Worm (Caenorhabditis elegans) whole organism, L1 larva: ENCODE measurements around the gene pqn-54.
A peak's percentile ranks its signal among the peaks of the same experiment; 100 is the strongest.

Experiments used
- C04F5.9 ChIP-seq: sonication (generic microtip); optimal IDR thresholded peaks from 2 replicates; lab custom pipeline; 2016; ENCODE audit warnings: missing genetic modification characterization, missing compliant biosample characterization
- C34B4.2 ChIP-seq: sonication (generic microtip); optimal IDR thresholded peaks from 2 replicates; lab custom pipeline; 2017; ENCODE audit warnings: mild to moderate bottlenecking, missing genetic modification characterization, missing compliant biosample characterization
- Y116A8C.19 ChIP-seq: sonication (generic microtip); optimal IDR thresholded peaks from 2 replicates; lab custom pipeline; 2016; ENCODE audit warnings: missing compliant biosample characterization, missing genetic modification characterization, borderline replicate concordance
- aly-2 ChIP-seq: fragments of 150-350 bp; optimal IDR thresholded peaks from 2 replicates; lab custom pipeline; 2014; ENCODE audit warnings: missing biosample characterization, missing genetic modification characterization
- blmp-1 ChIP-seq: fragments of 150-350 bp; optimal IDR thresholded peaks from 2 replicates; lab custom pipeline; 2014; ENCODE audit warnings: missing biosample characterization, missing genetic modification characterization
- ceh-82 ChIP-seq, 3 experiments: fragments of 150-350 bp in 1 of 3; sonication (generic microtip) in 2 of 3; optimal IDR thresholded peaks; 2 replicates each; lab custom pipeline; 2014 to 2017; ENCODE audit warnings: missing biosample characterization in 3 of 3, missing genetic modification characterization in 3 of 3
- ces-1 ChIP-seq: fragments of 150-350 bp; optimal IDR thresholded peaks from 2 replicates; lab custom pipeline; 2014; ENCODE audit warnings: missing biosample characterization, missing genetic modification reagents, missing genetic modification characterization
- dpl-1 ChIP-seq, 3 experiments: fragments of 150-350 bp in 2 of 3; sonication (generic microtip) in 1 of 3; optimal IDR thresholded peaks; 2 replicates each; lab custom pipeline; 2014 to 2017; ENCODE audit warnings: missing biosample characterization in 3 of 3, missing genetic modification characterization in 3 of 3, missing genetic modification reagents in 3 of 3
- dsc-1 ChIP-seq: sonication (generic microtip); optimal IDR thresholded peaks from 2 replicates; lab custom pipeline; 2016; ENCODE audit warnings: mild to moderate bottlenecking, missing genetic modification characterization, missing compliant biosample characterization
- efl-1 ChIP-seq, 4 experiments: fragments of 150-350 bp; optimal IDR thresholded peaks in 3 of 4; peaks in 1 of 4; 1 replicate in 1 of 4; 2 replicates in 3 of 4; lab custom pipeline; 2014; ENCODE audit warnings: missing biosample characterization in 2 of 4, missing genetic modification characterization in 2 of 4, missing genetic modification reagents in 2 of 4
- elt-2 ChIP-seq: sonication (generic microtip); optimal IDR thresholded peaks from 2 replicates; lab custom pipeline; 2016; ENCODE audit warnings: missing genetic modification characterization, mild to moderate bottlenecking, inconsistent platforms, missing compliant biosample characterization, missing genetic modification reagents
- elt-3 ChIP-seq, 6 experiments: fragments of 150-350 bp in 1 of 6; sonication (generic microtip); optimal IDR thresholded peaks; 2 replicates each; lab custom pipeline; 2017 to 2018; ENCODE audit warnings: missing biosample characterization in 6 of 6, missing genetic modification characterization in 6 of 6, inconsistent platforms in 1 of 6
- fkh-4 ChIP-seq: sonication (generic microtip); optimal IDR thresholded peaks from 2 replicates; lab custom pipeline; 2016; ENCODE audit warnings: missing compliant biosample characterization, missing genetic modification characterization, borderline replicate concordance
- fkh-8 ChIP-seq: sonication (generic microtip); optimal IDR thresholded peaks from 2 replicates; lab custom pipeline; 2016; ENCODE audit warnings: mild to moderate bottlenecking, missing genetic modification characterization, missing compliant biosample characterization
- hlh-4 ChIP-seq: sonication (generic microtip); optimal IDR thresholded peaks from 2 replicates; lab custom pipeline; 2016; ENCODE audit warnings: mild to moderate bottlenecking, missing genetic modification characterization, missing compliant biosample characterization
- irx-1 ChIP-seq: sonication (generic microtip); optimal IDR thresholded peaks from 2 replicates; lab custom pipeline; 2016; ENCODE audit warnings: missing genetic modification characterization, missing compliant biosample characterization
- lin-13 ChIP-seq: fragments of 150-350 bp; optimal IDR thresholded peaks from 2 replicates; lab custom pipeline; 2014; ENCODE audit warnings: missing biosample characterization, missing genetic modification reagents, missing genetic modification characterization
- lin-14 ChIP-seq: fragments of 200-800 bp; sonication (Bioruptor generic); optimal IDR thresholded peaks from 2 replicates; lab custom pipeline; 2018; ENCODE audit warnings: mild to moderate bottlenecking, missing genetic modification characterization, moderate library complexity, missing compliant biosample characterization
- lin-15B ChIP-seq: fragments of 150-350 bp; sonication (generic microtip); optimal IDR thresholded peaks from 3 replicates; lab custom pipeline; 2014; ENCODE audit warnings: missing biosample characterization, missing genetic modification characterization
- lin-39 ChIP-seq: fragments of 150-350 bp; optimal IDR thresholded peaks from 2 replicates; lab custom pipeline; 2014; ENCODE audit warnings: missing biosample characterization, missing genetic modification reagents, missing genetic modification characterization
- lir-3 ChIP-seq: sonication (generic microtip); optimal IDR thresholded peaks from 2 replicates; lab custom pipeline; 2016; ENCODE audit warnings: mild to moderate bottlenecking, missing genetic modification characterization, moderate library complexity, missing compliant biosample characterization; ENCODE audit not compliant: poor library complexity
- mdl-1 ChIP-seq, 2 experiments: fragments of 150-350 bp; optimal IDR thresholded peaks; 2 replicates each; lab custom pipeline; 2014 to 2017; ENCODE audit warnings: missing biosample characterization in 2 of 2, missing genetic modification characterization in 2 of 2, inconsistent platforms in 1 of 2
- mef-2 ChIP-seq: fragments of 150-350 bp; optimal IDR thresholded peaks from 2 replicates; lab custom pipeline; 2014; ENCODE audit warnings: missing biosample characterization, missing genetic modification characterization
- mep-1 ChIP-seq: fragments of 150-350 bp; optimal IDR thresholded peaks from 2 replicates; lab custom pipeline; 2014; ENCODE audit warnings: missing biosample characterization, missing genetic modification characterization
- nhr-11 ChIP-seq: fragments of 150-350 bp; optimal IDR thresholded peaks from 2 replicates; lab custom pipeline; 2014; ENCODE audit warnings: missing biosample characterization, missing genetic modification characterization
- nhr-12 ChIP-seq: sonication (generic microtip); optimal IDR thresholded peaks from 2 replicates; lab custom pipeline; 2017; ENCODE audit warnings: missing biosample characterization, missing genetic modification characterization
- nhr-20 ChIP-seq: sonication (generic microtip); optimal IDR thresholded peaks from 2 replicates; lab custom pipeline; 2016; ENCODE audit warnings: mild to moderate bottlenecking, missing genetic modification characterization, missing compliant biosample characterization
- nhr-237 ChIP-seq: fragments of 150-350 bp; optimal IDR thresholded peaks from 2 replicates; lab custom pipeline; 2014; ENCODE audit warnings: missing biosample characterization, missing genetic modification characterization
- nhr-28 ChIP-seq: fragments of 150-350 bp; optimal IDR thresholded peaks from 2 replicates; lab custom pipeline; 2014; ENCODE audit warnings: missing biosample characterization, missing genetic modification characterization
- nhr-47 ChIP-seq: sonication (generic microtip); optimal IDR thresholded peaks from 2 replicates; lab custom pipeline; 2016; ENCODE audit warnings: mild to moderate bottlenecking, missing genetic modification characterization, moderate library complexity, missing compliant biosample characterization
- nhr-71 ChIP-seq: sonication (generic microtip); optimal IDR thresholded peaks from 2 replicates; lab custom pipeline; 2016; ENCODE audit warnings: mild to moderate bottlenecking, missing genetic modification characterization, moderate library complexity, missing compliant biosample characterization
- nhr-85 ChIP-seq: sonication (generic microtip); peaks from one replicate; lab custom pipeline; 2016; ENCODE audit warnings: missing genetic modification characterization, inconsistent platforms, missing compliant biosample characterization
- pax-3 ChIP-seq: fragments of 200-800 bp; sonication (Bioruptor generic); optimal IDR thresholded peaks from 2 replicates; lab custom pipeline; 2018; ENCODE audit warnings: mild to moderate bottlenecking, missing genetic modification characterization, moderate library complexity, missing compliant biosample characterization
- snpc-4 ChIP-seq: fragments of 150-350 bp; optimal IDR thresholded peaks from 2 replicates; lab custom pipeline; 2014; ENCODE audit warnings: missing biosample characterization, missing genetic modification characterization
- unc-130 ChIP-seq: fragments of 150-350 bp; optimal IDR thresholded peaks from 2 replicates; lab custom pipeline; 2017; ENCODE audit warnings: missing biosample characterization, missing genetic modification characterization, inconsistent platforms
- unc-86 ChIP-seq: sonication (generic microtip); optimal IDR thresholded peaks from 2 replicates; lab custom pipeline; 2016; ENCODE audit warnings: missing genetic modification characterization, missing compliant biosample characterization
- zag-1 ChIP-seq: fragments of 150-350 bp; optimal IDR thresholded peaks from 2 replicates; lab custom pipeline; 2014; ENCODE audit warnings: missing biosample characterization, missing genetic modification characterization
- zip-4 ChIP-seq: fragments of 200-800 bp; sonication (Bioruptor generic); optimal IDR thresholded peaks from 2 replicates; lab custom pipeline; 2018; ENCODE audit warnings: mild to moderate bottlenecking, missing genetic modification characterization, moderate library complexity, missing compliant biosample characterization

pqn-54 gene

DNA sequence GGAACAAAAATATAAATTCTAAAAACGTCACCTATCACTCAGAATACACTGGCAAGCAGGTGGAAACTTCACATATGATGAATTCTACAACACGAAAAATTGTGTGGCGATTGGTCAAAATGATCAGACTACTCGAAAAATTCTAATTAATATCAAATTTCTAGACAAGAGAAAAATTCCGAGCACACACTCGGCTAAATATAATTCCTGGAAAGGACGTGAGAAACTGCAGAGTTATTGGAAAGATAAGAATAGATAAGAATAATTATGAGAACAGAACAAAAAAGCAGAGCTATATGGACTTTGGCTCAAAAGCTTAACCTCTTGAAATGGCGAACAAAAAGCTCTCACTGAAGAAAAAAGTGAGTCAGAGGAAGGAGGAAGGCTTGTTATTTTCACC is 22.5 kb downstream of the pqn-54 start (continued):
- TF ChIP-seq zip-4 (GFP tag; lab: Kevin White, UChicago): no peak
- TF ChIP-seq elt-2 (tag; lab: Kevin White, UChicago): no peak
- no peak for TF ChIP-seq nhr-85
- TF ChIP-seq, all 84 proteins: peak for 7

DNA sequence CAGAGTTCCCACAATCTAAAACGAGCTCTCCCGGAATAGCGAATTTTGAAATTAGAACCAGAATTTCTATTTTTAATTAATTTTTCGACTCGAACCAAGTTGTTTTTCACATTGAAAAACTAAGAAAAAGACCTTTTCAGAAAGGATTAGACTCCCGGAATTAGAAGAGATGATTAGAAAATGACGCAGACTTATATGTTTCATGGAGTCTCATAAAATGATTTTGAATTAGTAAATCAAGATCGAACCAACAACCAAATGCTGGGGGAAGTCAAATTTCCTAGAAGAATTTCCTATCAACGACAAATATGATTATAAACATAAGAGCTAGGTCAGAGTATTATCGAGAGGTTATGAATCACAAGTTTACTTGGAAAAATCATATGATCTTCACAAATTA is 23.9 kb downstream of the pqn-54 start:
- TF ChIP-seq unc-130 (tag; lab: Kevin White, UChicago) (no peak), irx-1 (no peak), nhr-71 (tag; lab: Kevin White, UChicago) (peak; percentile 51), nhr-47 (tag; lab: Kevin White, UChicago) (peak; percentile 53), C04F5.9 (tag; lab: Kevin White, UChicago) (no peak), dsc-1 (tag; lab: Kevin White, UChicago) (peak; percentile 71), efl-1 (optimal IDR thresholded peaks at IDR 0.05; lab: Kevin White, UChicago) (no peak), efl-1 (GFP tag; optimal IDR thresholded peaks at IDR 0.05 in 1 of 2; lab: Kevin White, UChicago) (peak in 1 of 2 experiments; percentile 67), lin-14 (GFP tag; lab: Kevin White, UChicago) (peak; percentile 56), fkh-8 (tag; lab: Kevin White, UChicago) (peak; percentile 59)

DNA sequence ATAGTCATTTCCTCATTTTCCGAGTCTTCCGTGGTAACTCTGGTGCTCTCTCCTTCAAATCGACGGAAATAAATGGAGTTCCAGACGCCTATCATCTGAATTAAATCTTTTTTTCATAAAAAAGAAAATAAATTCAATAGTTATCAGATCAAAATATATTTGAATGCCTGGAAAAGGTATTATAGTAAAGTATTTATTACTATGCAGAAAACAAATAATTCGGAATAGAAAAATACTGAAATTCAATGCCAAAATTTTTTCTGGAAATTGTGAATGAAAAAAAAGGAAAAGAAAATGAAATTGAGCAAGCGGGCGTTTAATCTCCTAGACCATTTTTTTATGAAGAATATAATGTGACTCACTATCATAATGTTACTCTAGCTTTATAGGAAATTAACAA is 26.7 kb downstream of the pqn-54 start, which contains the start of gene C38C3.6:
C38C3.6 (minus strand) TSS at position 101 of the 400 bp plus-strand sequence.
- no peak for TF ChIP-seq nhr-28
- no peak for TF ChIP-seq lin-39 (tag; lab: Kevin White, UChicago)
- no peak for TF ChIP-seq lir-3
- TF ChIP-seq blmp-1: no peak

DNA sequence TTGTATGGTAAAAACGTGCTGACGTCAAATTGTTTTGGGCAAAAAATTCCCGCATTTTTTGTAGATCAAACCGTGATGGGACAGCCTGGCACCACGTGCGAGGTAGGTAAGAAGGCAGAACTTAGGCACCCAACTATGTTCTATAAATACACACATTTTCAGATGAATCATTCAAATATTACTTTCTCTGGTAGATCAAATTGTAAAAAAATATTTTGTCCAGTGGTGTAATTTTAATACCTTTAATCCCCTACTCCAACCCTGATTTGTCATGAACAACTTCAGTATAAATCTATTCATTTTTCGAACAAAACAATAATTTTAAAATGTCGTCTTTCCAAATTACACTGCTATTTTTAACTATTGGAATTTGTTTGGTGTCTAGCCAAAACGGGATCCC is 29.7 kb downstream of the pqn-54 start, which contains the start of gene spig-7:
spig-7 (plus strand) TSS at position 301 of the 400 bp plus-strand sequence.
- TF ChIP-seq snpc-4 (tag; lab: Kevin White, UChicago) (no peak), dpl-1 (GFP tag; optimal IDR thresholded peaks at IDR 0.05; lab: Kevin White, UChicago) (no peak), unc-86 (no peak), irx-1 (no peak)

DNA sequence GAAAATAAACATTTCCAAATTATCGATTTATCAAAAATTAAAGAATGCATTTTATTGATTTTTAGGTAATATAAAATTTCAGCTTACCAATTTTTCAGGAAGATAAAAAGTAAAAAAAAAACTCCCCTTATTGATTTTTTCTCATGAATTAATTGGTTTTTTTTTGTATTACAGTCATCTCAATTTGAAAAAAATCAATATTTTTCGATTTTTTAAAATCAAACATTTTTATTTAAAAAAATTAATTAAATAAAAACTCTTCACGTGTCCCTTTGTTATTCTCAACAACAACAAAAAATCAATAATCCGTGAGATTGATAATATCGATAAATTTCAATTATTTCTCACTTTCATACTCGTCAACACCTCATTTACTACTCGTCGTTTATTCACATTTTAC is 30.5 kb downstream of the pqn-54 start, which contains the start of gene C38C3.3:
C38C3.3 (plus strand) TSS at position 301 of the 400 bp plus-strand sequence.
- TF ChIP-seq lin-13 (GFP tag; lab: Kevin White, UChicago): no peak
- TF ChIP-seq fkh-4: no peak
- TF ChIP-seq lin-15B (tag; lab: Kevin White, UChicago): no peak
- no peak for TF ChIP-seq nhr-12 (tag; lab: Kevin White, UChicago)
- TF ChIP-seq Y116A8C.19 (tag; lab: Kevin White, UChicago): no peak
- no peak for TF ChIP-seq efl-1 (optimal IDR thresholded peaks at IDR 0.05; lab: Kevin White, UChicago)
- TF ChIP-seq efl-1 (GFP tag; optimal IDR thresholded peaks at IDR 0.05 in 1 of 2; lab: Kevin White, UChicago): no peak
- TF ChIP-seq nhr-237 (tag; lab: Kevin White, UChicago): no peak
- no peak for TF ChIP-seq ces-1 (GFP tag; lab: Kevin White, UChicago)
- TF ChIP-seq zag-1 (tag; lab: Kevin White, UChicago): no peak
- no peak for TF ChIP-seq hlh-4 (tag; lab: Kevin White, UChicago)
- TF ChIP-seq mdl-1 (tag; optimal IDR thresholded peaks at IDR 0.05; lab: Kevin White, UChicago): no peak
- TF ChIP-seq aly-2 (tag; lab: Kevin White, UChicago): no peak
- no peak for TF ChIP-seq nhr-20 (tag; lab: Kevin White, UChicago)

DNA sequence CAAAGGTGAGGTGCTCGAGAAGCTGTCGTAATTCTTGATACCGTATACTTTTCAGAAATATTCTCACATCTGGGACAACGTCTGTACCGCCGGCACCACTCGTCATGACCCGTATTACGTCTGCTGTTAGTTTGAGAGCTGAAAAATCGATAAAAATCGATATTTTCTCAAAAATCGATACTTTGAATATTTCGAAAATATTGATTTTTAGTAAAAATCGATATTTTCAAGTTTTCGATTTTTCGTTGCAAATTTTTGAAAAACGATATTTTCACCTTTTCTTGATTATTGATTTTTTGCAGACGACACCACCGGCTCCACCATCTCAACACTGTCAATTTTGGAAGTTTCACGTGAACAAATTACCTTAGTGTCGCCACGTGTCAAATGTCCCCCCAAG is 31.0 kb downstream of the pqn-54 start:
- TF ChIP-seq pax-3 (tag; lab: Kevin White, UChicago) (no peak), aly-2 (tag; lab: Kevin White, UChicago) (no peak), mep-1 (tag; lab: Kevin White, UChicago) (no peak), ceh-82 (tag; optimal IDR thresholded peaks at IDR 0.05; lab: Kevin White, UChicago) (no peak), nhr-12 (tag; lab: Kevin White, UChicago) (no peak), zip-4 (GFP tag; lab: Kevin White, UChicago) (no peak), nhr-11 (tag; lab: Kevin White, UChicago) (no peak), C34B4.2 (no peak), hlh-4 (tag; lab: Kevin White, UChicago) (no peak), unc-86 (no peak), mef-2 (tag; lab: Kevin White, UChicago) (no peak), nhr-20 (tag; lab: Kevin White, UChicago) (no peak), elt-3 (tag; optimal IDR thresholded peaks at IDR 0.05; lab: Kevin White, UChicago) (no peak)
